Worm (Caenorhabditis elegans) whole organism, L4/young adult: Measurements from ENCODE around the gene sra-6.

ENCODE experiments used
- W03F9.2 ChIP-seq: fragments of 150-350 bp; optimal IDR thresholded peaks from 2 replicates; lab custom pipeline; 2014; ENCODE audit warnings: missing biosample characterization, missing genetic modification characterization
- dao-5 ChIP-seq: sonication (generic microtip); optimal IDR thresholded peaks from 2 replicates; lab custom pipeline; 2016; ENCODE audit warnings: missing genotype, missing genetic modification characterization, moderate library complexity, missing compliant biosample characterization

- peak; percentile 55 for TF ChIP-seq W03F9.2 (tag; lab: Kevin White, UChicago)
- TF ChIP-seq dao-5 (tag; lab: Kevin White, UChicago) = no peak
Observed at ce11 chrII:9591071-9591470, 40.5 kb upstream of the sra-6 start, which contains the start of the genes E02H1.1 and tag-124.
